Worm (Caenorhabditis elegans): Measurements from ENCODE around the gene F19B6.10.

DNA sequence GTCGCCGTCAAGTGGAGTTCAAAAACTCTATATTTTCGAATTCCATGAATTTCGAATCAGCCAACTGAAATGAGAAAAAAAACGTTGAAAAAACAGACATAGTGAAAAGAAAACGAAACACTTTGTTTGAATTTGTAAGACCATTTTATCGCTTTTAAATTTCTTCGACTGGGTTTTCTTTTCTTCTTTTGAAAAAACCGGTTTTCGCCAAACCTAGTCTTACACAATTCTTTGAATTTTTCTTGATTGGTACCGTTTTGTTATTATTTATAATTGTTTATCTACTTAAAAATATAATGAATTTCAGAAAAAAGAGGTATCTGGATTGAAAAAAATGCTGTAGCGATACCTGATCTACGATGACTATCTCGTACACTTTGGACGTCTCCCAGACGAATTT, 12.6 kb downstream of the F19B6.10 start, which contains the start of gene best-22:
- no peak for TF ChIP-seq fkh-10 (GFP tag; optimal IDR thresholded peaks at IDR 0.05)
- no peak for TF ChIP-seq unc-42 (tag; optimal IDR thresholded peaks at IDR 0.05)
